Worm (Caenorhabditis elegans) whole organism, young adult: ENCODE measurements around the gene Y48C3A.5.
A peak's percentile ranks its signal among the peaks of the same experiment; 100 is the strongest.

Experiments
- B0035.1 ChIP-seq: sonication (generic microtip); optimal IDR thresholded peaks from 2 replicates; lab custom pipeline; 2016; ENCODE audit warnings: missing genetic modification characterization, mild to moderate bottlenecking, missing compliant biosample characterization, missing genotype, missing genetic modification reagents
- C06A6.2 ChIP-seq: fragments of 200-800 bp; sonication (Bioruptor generic); conservative IDR thresholded peaks from 2 replicates; pipeline ENCODE4 v1.3.6; 2022; ENCODE audit warnings: missing genetic modification characterization, missing compliant biosample characterization
- F23B12.7 ChIP-seq: sonication (generic microtip); optimal IDR thresholded peaks from 2 replicates; lab custom pipeline; 2017; ENCODE audit warnings: missing genetic modification characterization, mild to moderate bottlenecking, missing compliant biosample characterization, antibody characterized with exemption, moderate library complexity; ENCODE audit not compliant: insufficient read depth
- F55B11.4 ChIP-seq: sonication (generic microtip); optimal IDR thresholded peaks from 2 replicates; lab custom pipeline; 2016; ENCODE audit warnings: missing compliant biosample characterization, missing genetic modification characterization, borderline replicate concordance; ENCODE audit not compliant: insufficient read depth
- F57A8.1 ChIP-seq: fragments of 200-800 bp; sonication (Bioruptor generic); optimal IDR thresholded peaks from 2 replicates; lab custom pipeline; 2018; ENCODE audit warnings: mild to moderate bottlenecking, missing genetic modification characterization, moderate library complexity, missing compliant biosample characterization
- K12H6.12 ChIP-seq: fragments of 200-800 bp; sonication (Bioruptor generic); optimal IDR thresholded peaks from 2 replicates; lab custom pipeline; 2018; ENCODE audit warnings: mild to moderate bottlenecking, missing genetic modification characterization, missing compliant biosample characterization
- T26A5.8 ChIP-seq: sonication (generic microtip); optimal IDR thresholded peaks from 2 replicates; lab custom pipeline; 2016; ENCODE audit warnings: missing genetic modification characterization, missing compliant biosample characterization
- Y67H2A.10 ChIP-seq: fragments of 200-800 bp; sonication (Bioruptor generic); conservative IDR thresholded peaks from 2 replicates; pipeline ENCODE4 v1.3.6; 2022; ENCODE audit warnings: missing genetic modification reagents, missing genetic modification characterization, missing compliant biosample characterization
- Y79H2A.3 ChIP-seq: fragments of 200-800 bp; sonication (Bioruptor generic); conservative IDR thresholded peaks from 2 replicates; pipeline ENCODE4 v1.3.6; 2022; ENCODE audit warnings: missing genetic modification reagents, missing genetic modification characterization, missing compliant biosample characterization
- Y95B8A.8 ChIP-seq: fragments of 200-800 bp; sonication (Bioruptor generic); IDR thresholded peaks from 2 replicates; pipeline ENCODE4 v1.3.6; 2022; ENCODE audit warnings: missing genetic modification reagents, missing genetic modification characterization, missing compliant biosample characterization
- ZK185.1 ChIP-seq: sonication (generic microtip); optimal IDR thresholded peaks from 2 replicates; lab custom pipeline; 2016; ENCODE audit warnings: mild to moderate bottlenecking, missing genetic modification characterization, missing compliant biosample characterization; ENCODE audit not compliant: poor library complexity, severe bottlenecking
- aptf-2 ChIP-seq: fragments of 200-800 bp; sonication (Bioruptor generic); conservative IDR thresholded peaks from 2 replicates; pipeline ENCODE4 v1.3.6; 2022; ENCODE audit warnings: missing genetic modification reagents, missing genetic modification characterization, missing compliant biosample characterization
- aptf-3 ChIP-seq: fragments of 200-800 bp; sonication (Bioruptor generic); IDR thresholded peaks from 2 replicates; pipeline ENCODE4 v1.3.6; 2022; ENCODE audit warnings: missing genetic modification characterization, missing compliant biosample characterization
- atf-7 ChIP-seq: sonication (generic microtip); optimal IDR thresholded peaks from 2 replicates; lab custom pipeline; 2017; ENCODE audit warnings: mild to moderate bottlenecking, missing genetic modification characterization, missing compliant biosample characterization
- attf-6 ChIP-seq: fragments of 200-800 bp; sonication (Bioruptor generic); IDR thresholded peaks from 2 replicates; pipeline ENCODE4 v1.3.6; 2022; ENCODE audit warnings: missing genetic modification reagents, missing genetic modification characterization, missing compliant biosample characterization
- ccch-3 ChIP-seq: fragments of 200-800 bp; sonication (Bioruptor generic); optimal IDR thresholded peaks from 2 replicates; lab custom pipeline; 2018; ENCODE audit warnings: mild to moderate bottlenecking, missing genetic modification characterization, missing compliant biosample characterization
- cebp-1 ChIP-seq, 2 experiments: fragments of 200-800 bp in 1 of 2; sonication (Bioruptor generic) in 1 of 2; sonication (generic microtip) in 1 of 2; IDR thresholded peaks in 1 of 2; optimal IDR thresholded peaks in 1 of 2; 2 replicates each; pipeline versions ENCODE4 v1.3.6 to Lab custom; 2017 to 2022; ENCODE audit warnings: missing compliant biosample characterization in 2 of 2, missing genetic modification characterization in 2 of 2, mild to moderate bottlenecking in 1 of 2, missing genetic modification reagents in 1 of 2, moderate library complexity in 1 of 2
- ekl-4 ChIP-seq: fragments of 200-800 bp; sonication (Bioruptor generic); IDR thresholded peaks from 2 replicates; pipeline ENCODE4 v1.3.6; 2022; ENCODE audit warnings: missing genetic modification reagents, missing genetic modification characterization, missing compliant biosample characterization
- ets-4 ChIP-seq: fragments of 200-800 bp; sonication (Bioruptor generic); optimal IDR thresholded peaks from 2 replicates; lab custom pipeline; 2018; ENCODE audit warnings: mild to moderate bottlenecking, missing genetic modification characterization, missing compliant biosample characterization
- hmg-1.2 ChIP-seq: fragments of 200-800 bp; sonication (Bioruptor generic); IDR thresholded peaks from 2 replicates; pipeline ENCODE4 v1.3.6; 2022; ENCODE audit warnings: missing genetic modification reagents, missing genetic modification characterization, missing compliant biosample characterization
- hmg-20 ChIP-seq: fragments of 200-800 bp; sonication (Bioruptor generic); IDR thresholded peaks from 2 replicates; pipeline ENCODE4 v1.3.6; 2022; ENCODE audit warnings: missing genetic modification reagents, missing genetic modification characterization, missing compliant biosample characterization
- lin-40 ChIP-seq: sonication (generic microtip); optimal IDR thresholded peaks from 2 replicates; lab custom pipeline; 2016; ENCODE audit warnings: missing genetic modification characterization, mild to moderate bottlenecking, missing compliant biosample characterization, missing genotype, missing genetic modification reagents
- madf-3 ChIP-seq: fragments of 200-800 bp; sonication (Bioruptor generic); IDR thresholded peaks from 2 replicates; pipeline ENCODE4 v1.3.6; 2022; ENCODE audit warnings: missing genetic modification reagents, missing genetic modification characterization, missing compliant biosample characterization
- mel-28 ChIP-seq: sonication (generic microtip); optimal IDR thresholded peaks from 2 replicates; lab custom pipeline; 2016; ENCODE audit warnings: borderline replicate concordance, mild to moderate bottlenecking, missing genetic modification characterization, missing compliant biosample characterization
- nfya-1 ChIP-seq: sonication (generic microtip); optimal IDR thresholded peaks from 2 replicates; lab custom pipeline; 2017; ENCODE audit warnings: antibody characterized with exemption, missing compliant biosample characterization, missing genetic modification characterization, borderline replicate concordance; ENCODE audit not compliant: insufficient read depth
- nfya-2 ChIP-seq: fragments of 200-800 bp; sonication (Bioruptor generic); IDR thresholded peaks from 2 replicates; pipeline ENCODE4 v1.3.6; 2022; ENCODE audit warnings: missing genetic modification reagents, missing genetic modification characterization, missing compliant biosample characterization
- nfyb-1 ChIP-seq: fragments of 200-800 bp; sonication (Bioruptor generic); IDR thresholded peaks from 2 replicates; pipeline ENCODE4 v1.3.6; 2022; ENCODE audit warnings: missing genetic modification reagents, missing genetic modification characterization, missing compliant biosample characterization
- nhr-120 ChIP-seq: fragments of 200-800 bp; sonication (Bioruptor generic); IDR thresholded peaks from 2 replicates; pipeline ENCODE4 v1.3.6; 2022; ENCODE audit warnings: missing genetic modification characterization, missing compliant biosample characterization
- nhr-27 ChIP-seq: fragments of 200-800 bp; sonication (Bioruptor generic); optimal IDR thresholded peaks from 2 replicates; lab custom pipeline; 2018; ENCODE audit warnings: mild to moderate bottlenecking, missing genetic modification characterization, moderate library complexity, missing compliant biosample characterization
- rcor-1 ChIP-seq: fragments of 200-800 bp; sonication (Bioruptor generic); IDR thresholded peaks from 2 replicates; pipeline ENCODE4 v1.3.6; 2022; ENCODE audit warnings: missing genetic modification reagents, missing genetic modification characterization, missing compliant biosample characterization
- snpc-1.1 ChIP-seq: sonication (generic microtip); optimal IDR thresholded peaks from 2 replicates; lab custom pipeline; 2017; ENCODE audit warnings: missing genetic modification characterization, mild to moderate bottlenecking, missing compliant biosample characterization, antibody characterized with exemption, moderate library complexity, missing genotype, missing genetic modification reagents; ENCODE audit not compliant: insufficient read depth
- snpc-3.4 ChIP-seq: sonication (generic microtip); optimal IDR thresholded peaks from 2 replicates; lab custom pipeline; 2017; ENCODE audit warnings: missing genetic modification characterization, mild to moderate bottlenecking, missing compliant biosample characterization, antibody characterized with exemption, moderate library complexity, missing genotype, missing genetic modification reagents
- tbx-9 ChIP-seq: sonication (generic microtip); optimal IDR thresholded peaks from 2 replicates; lab custom pipeline; 2016; ENCODE audit warnings: borderline replicate concordance, missing genetic modification characterization, inconsistent platforms, missing compliant biosample characterization
- tlf-1 ChIP-seq: fragments of 200-800 bp; sonication (Bioruptor generic); optimal IDR thresholded peaks from 2 replicates; lab custom pipeline; 2018; ENCODE audit warnings: mild to moderate bottlenecking, missing genetic modification characterization, missing compliant biosample characterization
- zim-3 ChIP-seq: sonication (generic microtip); optimal IDR thresholded peaks from 2 replicates; lab custom pipeline; 2017; ENCODE audit warnings: mild to moderate bottlenecking, missing genetic modification characterization, moderate library complexity, missing compliant biosample characterization
- ztf-25 ChIP-seq: fragments of 200-800 bp; sonication (Bioruptor generic); IDR thresholded peaks from 2 replicates; pipeline ENCODE4 v1.3.6; 2022; ENCODE audit warnings: missing genetic modification reagents, missing genetic modification characterization, missing compliant biosample characterization
- ztf-28 ChIP-seq: fragments of 200-800 bp; sonication (Bioruptor generic); IDR thresholded peaks from 2 replicates; pipeline ENCODE4 v1.3.6; 2022; ENCODE audit warnings: missing genetic modification reagents, missing genetic modification characterization, missing compliant biosample characterization

Y48C3A.5 gene

DNA sequence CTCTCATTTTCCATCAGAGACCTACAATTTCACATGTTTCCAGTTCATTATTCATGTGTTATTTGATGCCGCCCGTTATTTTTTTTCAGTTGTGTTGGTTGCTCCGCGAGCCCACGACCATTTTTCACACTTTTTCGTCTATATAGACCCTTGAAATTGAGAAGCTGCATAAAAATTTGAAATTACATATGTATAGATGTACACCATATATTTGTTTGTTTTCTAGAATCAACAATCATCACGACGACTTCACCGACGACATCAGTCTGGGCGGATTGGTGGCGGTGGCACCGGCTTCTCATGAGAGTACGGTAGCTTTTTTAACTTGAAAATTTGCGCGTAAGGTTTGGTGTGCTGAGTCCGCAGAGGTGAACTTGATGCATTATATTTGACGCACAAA is at the start of gene Y48C3A.5:
Y48C3A.5 (plus strand) TSS at position 301 of the 400 bp plus-strand sequence.
- TF ChIP-seq ZK185.1 (tag; lab: Kevin White, UChicago) (no peak), nhr-27 (no peak), rcor-1 (GFP tag; lab: Robert Waterston, UW) (no peak), Y95B8A.8 (GFP tag; lab: Robert Waterston, UW) (no peak), zim-3 (tag; lab: Kevin White, UChicago) (no peak), B0035.1 (tag; lab: Kevin White, UChicago) (no peak)

ce11 chrII:13230489-13231196 is 40.2 kb upstream of the Y48C3A.5 start:
- TF ChIP-seq cebp-1 (GFP tag; IDR thresholded peaks at IDR 0.05; lab: Robert Waterston, UW) = no peak
- no peak for TF ChIP-seq cebp-1 (tag; optimal IDR thresholded peaks at IDR 0.05; lab: Kevin White, UChicago)
- TF ChIP-seq madf-3 (GFP tag; lab: Robert Waterston, UW) = 0 out of 2 replicates have a peak, but pooled peaks have one; percentile 32

DNA sequence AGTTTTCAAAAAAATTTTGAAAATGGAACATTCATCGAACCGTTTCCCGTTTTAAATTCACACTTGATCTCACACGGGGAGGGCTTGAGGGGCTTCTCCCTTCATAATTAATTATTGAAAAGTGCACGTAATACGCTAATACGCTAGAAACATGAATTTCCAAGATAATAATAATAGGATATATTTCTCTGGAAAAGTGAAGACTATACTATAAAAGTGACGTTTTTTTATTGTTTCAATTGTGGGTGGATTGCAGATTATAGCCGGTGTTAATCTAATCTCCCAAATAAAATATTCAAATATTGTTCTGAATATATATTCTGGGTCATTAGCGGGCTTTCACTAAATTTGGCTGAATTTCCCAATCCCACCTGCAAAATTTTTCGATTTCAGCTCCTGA is 37.2 kb upstream of the Y48C3A.5 start:
- TF ChIP-seq snpc-1.1 (no peak), hmg-20 (GFP tag; lab: Robert Waterston, UW) (no peak), mel-28 (tag; lab: Kevin White, UChicago) (no peak), ztf-25 (GFP tag; lab: Robert Waterston, UW) (no peak)

DNA sequence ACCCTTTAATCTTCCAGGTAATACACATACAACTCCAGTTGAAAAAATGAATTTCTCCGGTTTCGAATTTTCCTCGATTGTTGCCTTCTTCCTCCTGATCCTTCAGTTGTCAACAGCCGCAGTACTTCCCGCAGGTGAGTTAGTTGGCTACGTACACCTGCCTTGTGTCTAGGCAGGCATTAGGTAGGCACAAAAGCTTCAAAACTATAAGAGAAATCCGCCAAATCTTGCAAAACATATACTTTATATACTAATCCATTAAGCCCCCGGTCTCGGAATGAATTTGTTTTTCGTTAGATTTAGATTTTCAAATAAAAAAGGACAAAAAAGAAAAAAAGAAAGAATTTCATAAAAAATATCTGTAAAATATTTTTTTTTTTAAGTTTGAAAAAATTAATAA is 35.6 kb upstream of the Y48C3A.5 start, which contains the start of gene flp-16:
flp-16 (plus strand) TSS at position 18 of the 400 bp plus-strand sequence.
- TF ChIP-seq snpc-3.4 (no peak), K12H6.12 (tag; lab: Kevin White, UChicago) (no peak), nfyb-1 (GFP tag; lab: Robert Waterston, UW) (no peak), attf-6 (GFP tag; lab: Robert Waterston, UW) (no peak), aptf-3 (GFP tag; lab: Robert Waterston, UW) (no peak), nfya-1 (tag; lab: Kevin White, UChicago) (no peak), ccch-3 (no peak), ekl-4 (GFP tag; lab: Robert Waterston, UW) (no peak), ztf-28 (no peak), Y79H2A.3 (GFP tag; lab: Robert Waterston, UW) (no peak), F55B11.4 (tag; lab: Kevin White, UChicago) (no peak), nhr-120 (no peak), tlf-1 (GFP tag; lab: Kevin White, UChicago) (no peak), T26A5.8 (tag; lab: Kevin White, UChicago) (no peak), snpc-1.1 (no peak), ZK185.1 (tag; lab: Kevin White, UChicago) (no peak)

DNA sequence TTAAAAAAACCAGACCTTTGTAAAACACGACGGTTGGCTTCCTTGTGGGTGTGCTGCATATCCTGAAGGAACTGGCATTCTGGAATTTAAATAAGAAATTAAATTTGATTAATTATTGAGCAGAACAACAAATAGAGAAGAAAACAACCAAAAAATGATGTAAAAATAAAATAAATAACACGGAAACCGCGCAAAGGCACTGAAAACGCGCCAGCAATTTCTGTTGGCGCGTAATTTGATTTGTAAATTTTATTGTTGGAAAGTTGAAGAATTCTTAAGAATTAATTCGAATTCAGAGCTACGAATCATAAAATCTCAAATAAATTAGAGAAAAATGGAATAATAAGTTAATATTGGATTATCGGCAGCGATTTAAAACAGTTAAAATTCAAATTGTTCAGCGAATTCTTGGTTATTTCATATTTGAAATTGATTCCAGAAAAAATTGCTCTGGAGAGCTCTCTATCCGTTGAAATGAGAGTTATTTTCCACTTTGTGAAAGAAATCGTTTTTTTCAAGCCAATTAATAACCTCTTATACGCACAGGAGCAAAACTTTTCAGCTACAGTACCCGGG is 33.0 kb upstream of the Y48C3A.5 start, which contains the start of gene romo-1:
romo-1 (minus strand) TSS at position 79 of the 576 bp plus-strand sequence.
- TF ChIP-seq ets-4 (GFP tag; lab: Kevin White, UChicago) (no peak), cebp-1 (GFP tag; IDR thresholded peaks at IDR 0.05; lab: Robert Waterston, UW) (no peak), cebp-1 (tag; optimal IDR thresholded peaks at IDR 0.05; lab: Kevin White, UChicago) (no peak), Y67H2A.10 (GFP tag; lab: Robert Waterston, UW) (no peak), hmg-1.2 (0 out of 2 replicates have a peak, but pooled peaks have one; percentile 19), F23B12.7 (tag; lab: Kevin White, UChicago) (peak; percentile 42), hmg-20 (GFP tag; lab: Robert Waterston, UW) (no peak), lin-40 (tag; lab: Kevin White, UChicago) (no peak), nfya-2 (GFP tag; lab: Robert Waterston, UW) (no peak), rcor-1 (GFP tag; lab: Robert Waterston, UW) (0 out of 2 replicates have a peak, but pooled peaks have one; percentile 27), ekl-4 (GFP tag; lab: Robert Waterston, UW) (no peak), C06A6.2 (no peak), attf-6 (GFP tag; lab: Robert Waterston, UW) (no peak), mel-28 (tag; lab: Kevin White, UChicago) (no peak), tbx-9 (tag; lab: Kevin White, UChicago) (no peak), atf-7 (no peak), F57A8.1 (no peak), aptf-2 (GFP tag; lab: Robert Waterston, UW) (no peak)
